Worm (Caenorhabditis elegans) whole organism, L1 larva: ENCODE measurements around the gene mab-5.

Source experiments
- C04F5.9 ChIP-seq: sonication (generic microtip); optimal IDR thresholded peaks from 2 replicates; lab custom pipeline; 2016; ENCODE audit warnings: missing genetic modification characterization, missing compliant biosample characterization
- C16A3.4 ChIP-seq: fragments of 150-350 bp; optimal IDR thresholded peaks from 2 replicates; lab custom pipeline; 2014; ENCODE audit warnings: missing biosample characterization, missing genetic modification characterization
- C34B4.2 ChIP-seq: sonication (generic microtip); optimal IDR thresholded peaks from 2 replicates; lab custom pipeline; 2017; ENCODE audit warnings: mild to moderate bottlenecking, missing genetic modification characterization, missing compliant biosample characterization
- F16B12.6 ChIP-seq: fragments of 150-350 bp; optimal IDR thresholded peaks from 2 replicates; lab custom pipeline; 2014; ENCODE audit warnings: missing biosample characterization, missing genetic modification characterization
- Y116A8C.19 ChIP-seq: sonication (generic microtip); optimal IDR thresholded peaks from 2 replicates; lab custom pipeline; 2016; ENCODE audit warnings: missing compliant biosample characterization, missing genetic modification characterization, borderline replicate concordance
- blmp-1 ChIP-seq: fragments of 150-350 bp; optimal IDR thresholded peaks from 2 replicates; lab custom pipeline; 2014; ENCODE audit warnings: missing biosample characterization, missing genetic modification characterization
- ceh-63 ChIP-seq: fragments of 200-800 bp; sonication (Bioruptor generic); optimal IDR thresholded peaks from 2 replicates; lab custom pipeline; 2018; ENCODE audit warnings: mild to moderate bottlenecking, missing genetic modification characterization, missing compliant biosample characterization
- ceh-8 ChIP-seq: fragments of 200-800 bp; sonication (Bioruptor generic); optimal IDR thresholded peaks from 2 replicates; lab custom pipeline; 2018; ENCODE audit warnings: mild to moderate bottlenecking, missing genetic modification characterization, moderate library complexity, missing compliant biosample characterization
- ceh-88 ChIP-seq: fragments of 200-800 bp; sonication (Bioruptor generic); IDR thresholded peaks from 2 replicates; pipeline ENCODE4 v1.3.6; 2022; ENCODE audit warnings: missing genetic modification characterization, missing compliant biosample characterization
- ces-1 ChIP-seq: fragments of 150-350 bp; optimal IDR thresholded peaks from 2 replicates; lab custom pipeline; 2014; ENCODE audit warnings: missing biosample characterization, missing genetic modification reagents, missing genetic modification characterization
- dpl-1 ChIP-seq, 3 experiments: fragments of 150-350 bp in 2 of 3; sonication (generic microtip) in 1 of 3; optimal IDR thresholded peaks; 2 replicates each; lab custom pipeline; 2014 to 2017; ENCODE audit warnings: missing biosample characterization in 3 of 3, missing genetic modification characterization in 3 of 3, missing genetic modification reagents in 3 of 3
- dsc-1 ChIP-seq: sonication (generic microtip); optimal IDR thresholded peaks from 2 replicates; lab custom pipeline; 2016; ENCODE audit warnings: mild to moderate bottlenecking, missing genetic modification characterization, missing compliant biosample characterization
- efl-1 ChIP-seq, 4 experiments: fragments of 150-350 bp; optimal IDR thresholded peaks in 3 of 4; peaks in 1 of 4; 1 replicate in 1 of 4; 2 replicates in 3 of 4; lab custom pipeline; 2014; ENCODE audit warnings: missing biosample characterization in 2 of 4, missing genetic modification characterization in 2 of 4, missing genetic modification reagents in 2 of 4
- egl-27 ChIP-seq, 2 experiments: fragments of 150-350 bp in 1 of 2; sonication (generic microtip); optimal IDR thresholded peaks; 3 replicates each; lab custom pipeline; 2017 to 2018; ENCODE audit warnings: missing biosample characterization in 2 of 2, missing genetic modification characterization in 2 of 2, missing genetic modification reagents in 2 of 2
- elt-2 ChIP-seq: sonication (generic microtip); optimal IDR thresholded peaks from 2 replicates; lab custom pipeline; 2016; ENCODE audit warnings: missing genetic modification characterization, mild to moderate bottlenecking, inconsistent platforms, missing compliant biosample characterization, missing genetic modification reagents
- elt-3 ChIP-seq, 6 experiments: fragments of 150-350 bp in 1 of 6; sonication (generic microtip); optimal IDR thresholded peaks; 2 replicates each; lab custom pipeline; 2017 to 2018; ENCODE audit warnings: missing biosample characterization in 6 of 6, missing genetic modification characterization in 6 of 6, inconsistent platforms in 1 of 6
- fkh-10 ChIP-seq: sonication (generic microtip); optimal IDR thresholded peaks from 2 replicates; lab custom pipeline; 2017; ENCODE audit warnings: missing biosample characterization, missing genetic modification reagents, missing genetic modification characterization
- fkh-8 ChIP-seq: sonication (generic microtip); optimal IDR thresholded peaks from 2 replicates; lab custom pipeline; 2016; ENCODE audit warnings: mild to moderate bottlenecking, missing genetic modification characterization, missing compliant biosample characterization
- grh-1 ChIP-seq: fragments of 200-800 bp; sonication (Bioruptor generic); IDR thresholded peaks from 2 replicates; pipeline ENCODE4 v1.3.6; 2022; ENCODE audit warnings: missing genetic modification reagents, missing genetic modification characterization, missing compliant biosample characterization
- hlh-17 ChIP-seq: fragments of 200-800 bp; sonication (Bioruptor generic); optimal IDR thresholded peaks from 2 replicates; lab custom pipeline; 2018; ENCODE audit warnings: missing genetic modification characterization, mild to moderate bottlenecking, missing compliant biosample characterization, moderate library complexity, borderline replicate concordance
- lin-13 ChIP-seq: fragments of 150-350 bp; optimal IDR thresholded peaks from 2 replicates; lab custom pipeline; 2014; ENCODE audit warnings: missing biosample characterization, missing genetic modification reagents, missing genetic modification characterization
- lin-15B ChIP-seq: fragments of 150-350 bp; sonication (generic microtip); optimal IDR thresholded peaks from 3 replicates; lab custom pipeline; 2014; ENCODE audit warnings: missing biosample characterization, missing genetic modification characterization
- lin-35 ChIP-seq, 2 experiments: fragments of 150-350 bp; optimal IDR thresholded peaks; 2 replicates each; lab custom pipeline; 2014; ENCODE audit warnings: missing biosample characterization in 2 of 2, missing genetic modification characterization in 2 of 2, missing genetic modification reagents in 2 of 2
- lin-39 ChIP-seq: fragments of 150-350 bp; optimal IDR thresholded peaks from 2 replicates; lab custom pipeline; 2014; ENCODE audit warnings: missing biosample characterization, missing genetic modification reagents, missing genetic modification characterization
- lsy-2 ChIP-seq, 2 experiments: fragments of 150-350 bp; optimal IDR thresholded peaks; 2 replicates each; lab custom pipeline; 2014; ENCODE audit warnings: missing biosample characterization in 2 of 2, missing genetic modification characterization in 2 of 2
- mdl-1 ChIP-seq, 2 experiments: fragments of 150-350 bp; optimal IDR thresholded peaks; 2 replicates each; lab custom pipeline; 2014 to 2017; ENCODE audit warnings: missing biosample characterization in 2 of 2, missing genetic modification characterization in 2 of 2, inconsistent platforms in 1 of 2
- nhr-237 ChIP-seq: fragments of 150-350 bp; optimal IDR thresholded peaks from 2 replicates; lab custom pipeline; 2014; ENCODE audit warnings: missing biosample characterization, missing genetic modification characterization
- nhr-71 ChIP-seq: sonication (generic microtip); optimal IDR thresholded peaks from 2 replicates; lab custom pipeline; 2016; ENCODE audit warnings: mild to moderate bottlenecking, missing genetic modification characterization, moderate library complexity, missing compliant biosample characterization
- pax-3 ChIP-seq: fragments of 200-800 bp; sonication (Bioruptor generic); optimal IDR thresholded peaks from 2 replicates; lab custom pipeline; 2018; ENCODE audit warnings: mild to moderate bottlenecking, missing genetic modification characterization, moderate library complexity, missing compliant biosample characterization
- pqm-1 ChIP-seq: sonication (generic microtip); optimal IDR thresholded peaks from 3 replicates; lab custom pipeline; 2017; ENCODE audit warnings: missing biosample characterization, missing genetic modification characterization
- skn-1 ChIP-seq: fragments of 150-350 bp; optimal IDR thresholded peaks from 2 replicates; lab custom pipeline; 2014; ENCODE audit warnings: missing biosample characterization, missing genetic modification characterization
- snu-23 ChIP-seq: sonication (generic microtip); optimal IDR thresholded peaks from 2 replicates; lab custom pipeline; 2016; ENCODE audit warnings: missing genetic modification characterization, missing compliant biosample characterization
- sox-4 ChIP-seq: sonication (generic microtip); optimal IDR thresholded peaks from 2 replicates; lab custom pipeline; 2016; ENCODE audit warnings: missing genetic modification characterization, missing compliant biosample characterization
- tbx-2 ChIP-seq: sonication (generic microtip); optimal IDR thresholded peaks from 2 replicates; lab custom pipeline; 2016; ENCODE audit warnings: missing genetic modification characterization, missing compliant biosample characterization
- tlp-1 ChIP-seq: fragments of 150-350 bp; optimal IDR thresholded peaks from 2 replicates; lab custom pipeline; 2014; ENCODE audit warnings: missing biosample characterization, missing genetic modification characterization
- unc-130 ChIP-seq: fragments of 150-350 bp; optimal IDR thresholded peaks from 2 replicates; lab custom pipeline; 2017; ENCODE audit warnings: missing biosample characterization, missing genetic modification characterization, inconsistent platforms
- unc-30 ChIP-seq: sonication (generic microtip); optimal IDR thresholded peaks from 2 replicates; lab custom pipeline; 2017; ENCODE audit warnings: missing biosample characterization, missing genetic modification characterization
- unc-62 ChIP-seq: fragments of 150-350 bp; optimal IDR thresholded peaks from 2 replicates; lab custom pipeline; 2014; ENCODE audit warnings: missing biosample characterization, missing genetic modification reagents, missing genetic modification characterization
- unc-86 ChIP-seq: sonication (generic microtip); optimal IDR thresholded peaks from 2 replicates; lab custom pipeline; 2016; ENCODE audit warnings: missing genetic modification characterization, missing compliant biosample characterization
- unc-98 ChIP-seq: fragments of 200-800 bp; sonication (Bioruptor generic); IDR thresholded peaks from 2 replicates; pipeline ENCODE4 v1.3.6; 2022; ENCODE audit warnings: missing genetic modification characterization, missing compliant biosample characterization
- vab-15 ChIP-seq: sonication (generic microtip); optimal IDR thresholded peaks from 2 replicates; lab custom pipeline; 2017; ENCODE audit warnings: missing genotype, mild to moderate bottlenecking, missing genetic modification characterization, missing compliant biosample characterization
- xbp-1 ChIP-seq: sonication (generic microtip); optimal IDR thresholded peaks from 2 replicates; lab custom pipeline; 2016; ENCODE audit warnings: missing genetic modification characterization, missing compliant biosample characterization
- zip-4 ChIP-seq: fragments of 200-800 bp; sonication (Bioruptor generic); optimal IDR thresholded peaks from 2 replicates; lab custom pipeline; 2018; ENCODE audit warnings: mild to moderate bottlenecking, missing genetic modification characterization, moderate library complexity, missing compliant biosample characterization
- ztf-4 ChIP-seq: fragments of 150-350 bp; optimal IDR thresholded peaks from 2 replicates; lab custom pipeline; 2014; ENCODE audit warnings: missing biosample characterization, missing genetic modification characterization

mab-5 gene

ce11 chrIII:7783354-7783753 lies at the start of gene mab-5:
TSS of gene mab-5 (minus strand) at chrIII:7783454.
- no peak for TF ChIP-seq zip-4 (GFP tag; lab: Kevin White, UChicago)

- TF ChIP-seq pax-3 (tag; lab: Kevin White, UChicago) (peak; percentile 65), efl-1 (optimal IDR thresholded peaks at IDR 0.05; lab: Kevin White, UChicago) (no peak), efl-1 (GFP tag; optimal IDR thresholded peaks at IDR 0.05 in 1 of 2; lab: Kevin White, UChicago) (no peak), unc-86 (tag; lab: Kevin White, UChicago) (no peak), dsc-1 (tag; lab: Kevin White, UChicago) (peak; percentile 96), sox-4 (peak; percentile 38), fkh-8 (peak; percentile 3)
Observed at ce11 chrIII:7832473-7832872, 49.2 kb upstream of the mab-5 start.

ce11 chrIII:7828576-7829461 lies 45.6 kb upstream of the mab-5 start, which contains the start of the genes egl-45 and kcmf-1:
TSS of gene egl-45 (minus strand) at chrIII:7828626.
TSS of gene kcmf-1 (plus strand) at chrIII:7829411.
- TF ChIP-seq lin-39 (tag; lab: Kevin White, UChicago), result no peak
- no peak for TF ChIP-seq lin-15B
- TF ChIP-seq C34B4.2 (tag; lab: Kevin White, UChicago), result no peak
- no peak for TF ChIP-seq ces-1 (GFP tag; lab: Kevin White, UChicago)
- no peak for TF ChIP-seq egl-27 (tag; optimal IDR thresholded peaks at IDR 0.05; lab: Kevin White, UChicago)
- no peak for TF ChIP-seq lin-13
- no peak for TF ChIP-seq ceh-8 (GFP tag; lab: Kevin White, UChicago)
- peak; percentile 1 for TF ChIP-seq xbp-1 (tag; lab: Kevin White, UChicago)
- TF ChIP-seq unc-30 (tag; lab: Kevin White, UChicago), result no peak
- no peak for TF ChIP-seq nhr-71 (tag; lab: Kevin White, UChicago)
- TF ChIP-seq snu-23 (GFP tag; lab: Kevin White, UChicago), result peak; percentile 24
- TF ChIP-seq hlh-17, result no peak
- peak in 1 of 6 experiments; percentile 17 for TF ChIP-seq elt-3 (tag; optimal IDR thresholded peaks at IDR 0.05; lab: Kevin White, UChicago)
- TF ChIP-seq nhr-237 (tag; lab: Kevin White, UChicago), result no peak
- no peak for TF ChIP-seq Y116A8C.19 (tag; lab: Kevin White, UChicago)
- TF ChIP-seq unc-62 (GFP tag; lab: Kevin White, UChicago), result no peak
- TF ChIP-seq ceh-88, result no peak
- TF ChIP-seq lsy-2 (tag; optimal IDR thresholded peaks at IDR 0.05; lab: Kevin White, UChicago), result peak; percentile 33 to 69
- no peak for TF ChIP-seq tbx-2 (tag; lab: Kevin White, UChicago)
- TF ChIP-seq skn-1 (tag; lab: Kevin White, UChicago), result peak; percentile 4
- no peak for TF ChIP-seq mdl-1 (tag; optimal IDR thresholded peaks at IDR 0.05; lab: Kevin White, UChicago)
- TF ChIP-seq F16B12.6, result peak; percentile 7
- no peak for TF ChIP-seq grh-1
- TF ChIP-seq tlp-1 (tag; lab: Kevin White, UChicago), result no peak
- TF ChIP-seq lin-35 (GFP tag; optimal IDR thresholded peaks at IDR 0.05; lab: Kevin White, UChicago), result peak; percentile 28 to 60
- TF ChIP-seq dsc-1 (tag; lab: Kevin White, UChicago), result no peak
- peak; percentile 51 for TF ChIP-seq blmp-1 (tag; lab: Kevin White, UChicago)
- TF ChIP-seq fkh-10 (GFP tag; lab: Kevin White, UChicago), result no peak
- TF ChIP-seq C04F5.9 (tag; lab: Kevin White, UChicago), result no peak
- TF ChIP-seq unc-98, result no peak
- TF ChIP-seq sox-4, result no peak
- TF ChIP-seq ceh-63 (GFP tag; lab: Kevin White, UChicago), result no peak
- no peak for TF ChIP-seq pqm-1 (tag; lab: Kevin White, UChicago)
- TF ChIP-seq dpl-1 (GFP tag; optimal IDR thresholded peaks at IDR 0.05; lab: Kevin White, UChicago), result peak; percentile 14 to 65 (median 51)
- TF ChIP-seq ztf-4 (tag; lab: Kevin White, UChicago), result no peak
- TF ChIP-seq C16A3.4 (tag; lab: Kevin White, UChicago), result peak; percentile 28
- TF ChIP-seq vab-15 (tag; lab: Kevin White, UChicago), result no peak
- TF ChIP-seq efl-1 (optimal IDR thresholded peaks at IDR 0.05; lab: Kevin White, UChicago), result peak; percentile 54 to 59
- TF ChIP-seq efl-1 (GFP tag; optimal IDR thresholded peaks at IDR 0.05 in 1 of 2; lab: Kevin White, UChicago), result peak; percentile 39 to 73
- no peak for TF ChIP-seq elt-2 (tag; lab: Kevin White, UChicago)
- TF ChIP-seq unc-130 (tag; lab: Kevin White, UChicago), result no peak
